Worm (Caenorhabditis elegans) whole organism, L3 larva: ENCODE measurements around the gene ugt-50.

Experiments
- ceh-16 ChIP-seq: sonication (generic microtip); optimal IDR thresholded peaks from 2 replicates; lab custom pipeline; 2017; ENCODE audit warnings: missing biosample characterization, missing genetic modification characterization
- daf-12 ChIP-seq: fragments of 150-350 bp; optimal IDR thresholded peaks from 2 replicates; lab custom pipeline; 2014; ENCODE audit warnings: missing biosample characterization, missing genetic modification reagents, missing genetic modification characterization
- egl-27 ChIP-seq: sonication (generic microtip); optimal IDR thresholded peaks from 4 replicates; lab custom pipeline; 2017; ENCODE audit warnings: missing biosample characterization, missing genetic modification reagents, missing genetic modification characterization
- elt-1 ChIP-seq: fragments of 150-350 bp; optimal IDR thresholded peaks from 2 replicates; lab custom pipeline; 2014; ENCODE audit warnings: missing biosample characterization, missing genetic modification characterization
- lin-15B ChIP-seq: fragments of 150-350 bp; optimal IDR thresholded peaks from 2 replicates; lab custom pipeline; 2014; ENCODE audit warnings: missing biosample characterization, missing genetic modification characterization
- lsy-12 ChIP-seq: sonication (generic microtip); optimal IDR thresholded peaks from 2 replicates; lab custom pipeline; 2016; ENCODE audit warnings: mild to moderate bottlenecking, missing genetic modification characterization, missing compliant biosample characterization
- nhr-11 ChIP-seq: fragments of 150-350 bp; optimal IDR thresholded peaks from 2 replicates; lab custom pipeline; 2014; ENCODE audit warnings: missing biosample characterization, missing genetic modification characterization
- nhr-28 ChIP-seq: fragments of 150-350 bp; optimal IDR thresholded peaks from 2 replicates; lab custom pipeline; 2014; ENCODE audit warnings: missing biosample characterization, missing genetic modification characterization
- nhr-76 ChIP-seq: fragments of 150-350 bp; sonication (generic microtip); optimal IDR thresholded peaks from 5 replicates; lab custom pipeline; 2014; ENCODE audit warnings: missing biosample characterization, missing genetic modification characterization
- pqm-1 ChIP-seq: fragments of 150-350 bp; optimal IDR thresholded peaks from 2 replicates; lab custom pipeline; 2017; ENCODE audit warnings: missing biosample characterization, missing genetic modification characterization, inconsistent platforms
- skn-1 ChIP-seq: fragments of 150-350 bp; optimal IDR thresholded peaks from 2 replicates; lab custom pipeline; 2014; ENCODE audit warnings: missing biosample characterization, missing genetic modification characterization
- snpc-4 ChIP-seq: fragments of 150-350 bp; optimal IDR thresholded peaks from 2 replicates; lab custom pipeline; 2014; ENCODE audit warnings: missing biosample characterization, missing genetic modification characterization
- zag-1 ChIP-seq: fragments of 150-350 bp; optimal IDR thresholded peaks from 2 replicates; lab custom pipeline; 2014; ENCODE audit warnings: missing biosample characterization, missing genetic modification characterization

DNA sequence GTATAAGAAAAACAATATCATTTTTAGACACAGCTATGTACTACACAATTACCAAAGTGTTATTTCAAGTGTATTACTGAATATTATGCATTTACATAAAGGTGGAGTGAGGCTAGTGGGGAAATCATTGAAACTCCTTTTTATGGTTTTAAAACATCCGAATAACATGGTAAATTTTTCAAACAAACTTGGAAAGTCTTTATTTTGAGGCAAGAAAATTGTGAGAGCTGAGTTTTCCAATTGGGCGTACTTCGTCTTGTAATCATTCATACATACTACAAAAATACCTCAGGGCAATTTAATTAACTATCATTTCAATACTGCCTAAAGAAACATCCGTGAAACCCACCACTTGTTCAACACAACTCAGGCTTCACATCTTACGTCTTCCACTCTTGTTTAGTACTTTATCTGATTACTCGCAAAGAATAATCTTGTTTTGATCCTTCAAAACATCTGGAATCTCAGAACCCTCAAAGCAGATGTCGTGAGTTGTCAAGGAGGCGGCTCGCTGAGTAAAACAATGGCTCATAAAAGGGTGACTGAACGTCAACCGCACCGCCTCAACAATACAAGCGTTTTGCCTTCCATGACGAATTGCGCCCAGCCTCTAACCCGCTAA is 44.7 kb upstream of the ugt-50 start, which contains the start of gene zmp-5:
- TF ChIP-seq skn-1 (tag; lab: Kevin White, UChicago) (no peak), zag-1 (tag; lab: Kevin White, UChicago) (no peak), nhr-11 (no peak), nhr-76 (tag; lab: Kevin White, UChicago) (no peak), daf-12 (tag; lab: Kevin White, UChicago) (no peak), elt-1 (tag; lab: Kevin White, UChicago) (no peak), nhr-28 (no peak), pqm-1 (tag; lab: Kevin White, UChicago) (no peak), egl-27 (tag; lab: Kevin White, UChicago) (no peak), ceh-16 (tag; lab: Kevin White, UChicago) (no peak), lsy-12 (tag; lab: Kevin White, UChicago) (no peak), snpc-4 (no peak), lin-15B (tag; lab: Kevin White, UChicago) (no peak)
